Worm (Caenorhabditis elegans) whole organism, young adult: Measurements from ENCODE around the gene npr-35.
A peak's percentile ranks its signal among the peaks of the same experiment; 100 is the strongest.

Experiments
- B0035.1 ChIP-seq: sonication (generic microtip); optimal IDR thresholded peaks from 2 replicates; lab custom pipeline; 2016; ENCODE audit warnings: missing genetic modification characterization, mild to moderate bottlenecking, missing compliant biosample characterization, missing genotype, missing genetic modification reagents
- F22D6.2 ChIP-seq: sonication (generic microtip); optimal IDR thresholded peaks from 2 replicates; lab custom pipeline; 2016; ENCODE audit warnings: mild to moderate bottlenecking, missing genetic modification characterization, missing compliant biosample characterization
- F33H1.4 ChIP-seq: fragments of 200-800 bp; sonication (Bioruptor generic); IDR thresholded peaks from 2 replicates; pipeline ENCODE4 v1.3.6; 2022; ENCODE audit warnings: missing genetic modification reagents, missing genetic modification characterization, missing compliant biosample characterization
- F52B5.7 ChIP-seq: sonication (generic microtip); optimal IDR thresholded peaks from 2 replicates; lab custom pipeline; 2016; ENCODE audit warnings: mild to moderate bottlenecking, missing genetic modification characterization, missing compliant biosample characterization
- K11D2.4 ChIP-seq: fragments of 200-800 bp; sonication (Bioruptor generic); IDR thresholded peaks from 2 replicates; pipeline ENCODE4 v1.3.6; 2022; ENCODE audit warnings: missing genetic modification reagents, missing genetic modification characterization, missing compliant biosample characterization
- ama-1 ChIP-seq, 3 experiments: fragments of 150-350 bp in 1 of 3; sonication (generic microtip) in 2 of 3; optimal IDR thresholded peaks; 2 replicates each; lab custom pipeline; 2014 to 2018; ENCODE audit warnings: missing biosample characterization in 2 of 3, missing genetic modification characterization in 2 of 3, missing genetic modification reagents in 2 of 3
- atf-7 ChIP-seq: sonication (generic microtip); optimal IDR thresholded peaks from 2 replicates; lab custom pipeline; 2017; ENCODE audit warnings: mild to moderate bottlenecking, missing genetic modification characterization, missing compliant biosample characterization
- cebp-1 ChIP-seq, 2 experiments: fragments of 200-800 bp in 1 of 2; sonication (Bioruptor generic) in 1 of 2; sonication (generic microtip) in 1 of 2; IDR thresholded peaks in 1 of 2; optimal IDR thresholded peaks in 1 of 2; 2 replicates each; pipeline versions ENCODE4 v1.3.6 to Lab custom; 2017 to 2022; ENCODE audit warnings: missing compliant biosample characterization in 2 of 2, missing genetic modification characterization in 2 of 2, mild to moderate bottlenecking in 1 of 2, missing genetic modification reagents in 1 of 2, moderate library complexity in 1 of 2
- dox-1 ChIP-seq: fragments of 200-800 bp; sonication (Bioruptor generic); IDR thresholded peaks from 2 replicates; pipeline ENCODE4 v1.3.6; 2022; ENCODE audit warnings: missing genetic modification reagents, missing genetic modification characterization, missing compliant biosample characterization
- dpff-1 ChIP-seq: sonication (generic microtip); optimal IDR thresholded peaks from 2 replicates; lab custom pipeline; 2017; ENCODE audit warnings: mild to moderate bottlenecking, missing genetic modification characterization, missing compliant biosample characterization
- egl-44 ChIP-seq: fragments of 200-800 bp; sonication (Bioruptor generic); IDR thresholded peaks from 2 replicates; pipeline ENCODE4 v1.3.6; 2022; ENCODE audit warnings: missing genetic modification reagents, missing genetic modification characterization, missing compliant biosample characterization
- ets-4 ChIP-seq: fragments of 200-800 bp; sonication (Bioruptor generic); optimal IDR thresholded peaks from 2 replicates; lab custom pipeline; 2018; ENCODE audit warnings: mild to moderate bottlenecking, missing genetic modification characterization, missing compliant biosample characterization
- hmg-20 ChIP-seq: fragments of 200-800 bp; sonication (Bioruptor generic); IDR thresholded peaks from 2 replicates; pipeline ENCODE4 v1.3.6; 2022; ENCODE audit warnings: missing genetic modification reagents, missing genetic modification characterization, missing compliant biosample characterization
- let-607 ChIP-seq, 2 experiments: fragments of 200-800 bp in 1 of 2; sonication (Bioruptor generic) in 1 of 2; sonication (generic microtip) in 1 of 2; optimal IDR thresholded peaks; 2 replicates each; lab custom pipeline; 2016 to 2018; ENCODE audit warnings: mild to moderate bottlenecking in 2 of 2, missing compliant biosample characterization in 2 of 2, missing genetic modification characterization in 2 of 2, moderate library complexity in 2 of 2, missing genotype in 1 of 2
- lin-26 ChIP-seq: fragments of 200-800 bp; sonication (Bioruptor generic); IDR thresholded peaks from 2 replicates; pipeline ENCODE4 v1.3.6; 2022; ENCODE audit warnings: missing genetic modification reagents, missing genetic modification characterization, missing compliant biosample characterization
- lin-40 ChIP-seq: sonication (generic microtip); optimal IDR thresholded peaks from 2 replicates; lab custom pipeline; 2016; ENCODE audit warnings: missing genetic modification characterization, mild to moderate bottlenecking, missing compliant biosample characterization, missing genotype, missing genetic modification reagents
- lin-54 ChIP-seq: fragments of 200-800 bp; sonication (Bioruptor generic); optimal IDR thresholded peaks from 2 replicates; lab custom pipeline; 2018; ENCODE audit warnings: mild to moderate bottlenecking, missing genetic modification characterization, missing compliant biosample characterization
- lir-1 ChIP-seq: fragments of 200-800 bp; sonication (Bioruptor generic); conservative IDR thresholded peaks from 2 replicates; pipeline ENCODE4 v1.3.6; 2022; ENCODE audit warnings: missing genetic modification reagents, missing genetic modification characterization, missing compliant biosample characterization
- madf-10 ChIP-seq: sonication (generic microtip); optimal IDR thresholded peaks from 2 replicates; lab custom pipeline; 2016; ENCODE audit warnings: mild to moderate bottlenecking, missing genetic modification characterization, missing compliant biosample characterization
- madf-3 ChIP-seq: fragments of 200-800 bp; sonication (Bioruptor generic); IDR thresholded peaks from 2 replicates; pipeline ENCODE4 v1.3.6; 2022; ENCODE audit warnings: missing genetic modification reagents, missing genetic modification characterization, missing compliant biosample characterization
- mcd-1 ChIP-seq: fragments of 200-800 bp; sonication (Bioruptor generic); IDR thresholded peaks from 2 replicates; pipeline ENCODE4 v1.3.6; 2022; ENCODE audit warnings: missing genetic modification reagents, missing genetic modification characterization, missing compliant biosample characterization
- mel-28 ChIP-seq: sonication (generic microtip); optimal IDR thresholded peaks from 2 replicates; lab custom pipeline; 2016; ENCODE audit warnings: borderline replicate concordance, mild to moderate bottlenecking, missing genetic modification characterization, missing compliant biosample characterization
- mxl-1 ChIP-seq: sonication (generic microtip); optimal IDR thresholded peaks from 2 replicates; lab custom pipeline; 2016; ENCODE audit warnings: missing genetic modification characterization, missing compliant biosample characterization
- nfyb-1 ChIP-seq: fragments of 200-800 bp; sonication (Bioruptor generic); IDR thresholded peaks from 2 replicates; pipeline ENCODE4 v1.3.6; 2022; ENCODE audit warnings: missing genetic modification reagents, missing genetic modification characterization, missing compliant biosample characterization
- nhr-80 ChIP-seq: sonication (generic microtip); optimal IDR thresholded peaks from 2 replicates; lab custom pipeline; 2016; ENCODE audit warnings: missing genetic modification characterization, missing compliant biosample characterization
- nhr-90 ChIP-seq: sonication (generic microtip); optimal IDR thresholded peaks from 2 replicates; lab custom pipeline; 2016; ENCODE audit warnings: missing genotype, mild to moderate bottlenecking, missing genetic modification characterization, missing compliant biosample characterization
- sdz-38 ChIP-seq: sonication (generic microtip); optimal IDR thresholded peaks from 2 replicates; lab custom pipeline; 2016; ENCODE audit warnings: missing genotype, missing genetic modification characterization, missing compliant biosample characterization
- snpc-4 ChIP-seq, 5 experiments: fragments of 150-350 bp in 1 of 5; sonication (generic microtip) in 4 of 5; optimal IDR thresholded peaks; 2 replicates each; lab custom pipeline; 2014 to 2018; ENCODE audit warnings: missing genetic modification characterization in 5 of 5, missing biosample characterization in 3 of 5, antibody characterized with exemption in 2 of 5, mild to moderate bottlenecking in 2 of 5, missing compliant biosample characterization in 2 of 5, missing genotype in 2 of 5, moderate library complexity in 2 of 5, missing genetic modification reagents in 1 of 5
- tbp1 ChIP-seq: fragments of 200-800 bp; sonication (Bioruptor generic); optimal IDR thresholded peaks from 2 replicates; lab custom pipeline; 2018; ENCODE audit warnings: mild to moderate bottlenecking, missing genetic modification characterization, missing compliant biosample characterization
- tbx-9 ChIP-seq: sonication (generic microtip); optimal IDR thresholded peaks from 2 replicates; lab custom pipeline; 2016; ENCODE audit warnings: borderline replicate concordance, missing genetic modification characterization, inconsistent platforms, missing compliant biosample characterization
- zim-3 ChIP-seq: sonication (generic microtip); optimal IDR thresholded peaks from 2 replicates; lab custom pipeline; 2017; ENCODE audit warnings: mild to moderate bottlenecking, missing genetic modification characterization, moderate library complexity, missing compliant biosample characterization
- ztf-22 ChIP-seq: fragments of 200-800 bp; sonication (Bioruptor generic); optimal IDR thresholded peaks from 2 replicates; lab custom pipeline; 2018; ENCODE audit warnings: mild to moderate bottlenecking, missing genetic modification characterization, moderate library complexity, missing compliant biosample characterization
- ztf-25 ChIP-seq: fragments of 200-800 bp; sonication (Bioruptor generic); IDR thresholded peaks from 2 replicates; pipeline ENCODE4 v1.3.6; 2022; ENCODE audit warnings: missing genetic modification reagents, missing genetic modification characterization, missing compliant biosample characterization

Gene npr-35

DNA sequence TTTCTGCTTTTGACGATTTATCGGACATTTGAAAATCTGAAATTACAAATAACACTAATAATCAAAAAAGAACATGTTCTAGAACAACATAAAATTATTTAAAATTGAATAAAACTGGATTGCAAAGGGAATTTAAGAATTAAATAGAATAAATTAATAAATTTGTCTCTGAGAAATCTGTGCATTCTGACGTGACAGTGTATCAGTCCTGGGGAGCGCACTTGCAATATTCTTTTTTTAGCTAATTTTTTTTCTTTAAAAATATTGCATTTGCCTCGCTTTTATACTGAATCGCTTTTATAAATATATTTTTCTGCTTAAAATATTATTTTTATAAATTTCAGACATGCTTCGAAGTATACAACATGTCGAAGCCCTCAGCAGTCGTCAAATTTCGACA, 33.9 kb upstream of the npr-35 start, which contains the start of the genes mrpl-1, emc-6 and mrps-24 (continued):
- TF ChIP-seq mcd-1: peak; percentile 92
- no peak for TF ChIP-seq B0035.1 (tag; lab: Kevin White, UChicago)
- TF ChIP-seq F33H1.4 (GFP tag; lab: Robert Waterston, UW): peak; percentile 25

- TF ChIP-seq atf-7 (tag; lab: Kevin White, UChicago) (peak; percentile 50), nhr-80 (peak; percentile 97), let-607 (tag; optimal IDR thresholded peaks at IDR 0.05; lab: Kevin White, UChicago) (peak in 1 of 2 experiments; percentile 14), ztf-22 (GFP tag; lab: Kevin White, UChicago) (peak; percentile 12), lin-54 (GFP tag; lab: Kevin White, UChicago) (peak; percentile 2), madf-10 (peak; percentile 20), cebp-1 (GFP tag; IDR thresholded peaks at IDR 0.05; lab: Robert Waterston, UW) (peak; percentile 74; the same call in 1 of the 2 replicates), cebp-1 (tag; optimal IDR thresholded peaks at IDR 0.05; lab: Kevin White, UChicago) (peak; percentile 75), madf-3 (no peak), tbp1 (GFP tag; lab: Kevin White, UChicago) (peak; percentile 5), dox-1 (GFP tag; lab: Robert Waterston, UW) (peak; percentile 52; the same call in 1 of the 2 replicates), F33H1.4 (GFP tag; lab: Robert Waterston, UW) (no peak), tbx-9 (tag; lab: Kevin White, UChicago) (no peak), ets-4 (peak; percentile 89), nfyb-1 (peak; percentile 70)
- TF ChIP-seq, all 124 proteins: peak for 11
Measured at ce11 chrIV:7710824-7711223, 32.8 kb upstream of the npr-35 start, which contains the start of gene nhr-8. Gene nhr-8, plus strand, starts transcription at chrIV:7710983.

DNA sequence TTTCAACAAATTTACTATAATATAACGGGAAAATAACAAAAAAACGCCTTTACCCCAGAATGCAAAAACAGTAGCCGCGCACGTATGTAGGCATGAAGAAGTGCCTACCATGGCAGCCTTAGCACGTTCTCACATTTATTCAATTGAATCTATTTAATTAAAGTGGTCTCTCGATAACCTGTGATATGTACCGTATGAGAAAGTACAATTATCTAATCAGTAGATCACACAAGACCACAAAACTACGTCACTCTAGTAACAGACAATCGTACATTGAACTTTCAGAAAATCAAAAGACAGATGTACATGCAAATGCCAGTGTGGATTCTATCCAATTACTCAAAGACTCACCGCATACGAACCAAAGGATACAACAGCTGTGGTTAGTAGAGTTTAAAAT, 31.4 kb upstream of the npr-35 start:
- TF ChIP-seq hmg-20 (GFP tag; lab: Robert Waterston, UW): no peak
- no peak for TF ChIP-seq sdz-38 (tag; lab: Kevin White, UChicago)
- no peak for TF ChIP-seq zim-3 (tag; lab: Kevin White, UChicago)
- TF ChIP-seq ama-1 (optimal IDR thresholded peaks at IDR 0.05; lab: Kevin White, UChicago): no peak
- no peak for TF ChIP-seq ama-1 (GFP tag; optimal IDR thresholded peaks at IDR 0.05; lab: Kevin White, UChicago)
- TF ChIP-seq lin-40 (tag; lab: Kevin White, UChicago): no peak
- TF ChIP-seq snpc-4 (GFP tag; optimal IDR thresholded peaks at IDR 0.05; lab: Kevin White, UChicago): no peak
- TF ChIP-seq snpc-4 (tag; optimal IDR thresholded peaks at IDR 0.05; lab: Kevin White, UChicago): no peak
- TF ChIP-seq F22D6.2 (tag; lab: Kevin White, UChicago): no peak
- no peak for TF ChIP-seq dpff-1 (tag; lab: Kevin White, UChicago)
- TF ChIP-seq K11D2.4 (GFP tag; lab: Robert Waterston, UW): no peak
- TF ChIP-seq lin-26: no peak
- TF ChIP-seq dox-1 (GFP tag; lab: Robert Waterston, UW): no peak
- no peak for TF ChIP-seq nhr-90 (tag; lab: Kevin White, UChicago)
- no peak for TF ChIP-seq F52B5.7 (tag; lab: Kevin White, UChicago)

DNA sequence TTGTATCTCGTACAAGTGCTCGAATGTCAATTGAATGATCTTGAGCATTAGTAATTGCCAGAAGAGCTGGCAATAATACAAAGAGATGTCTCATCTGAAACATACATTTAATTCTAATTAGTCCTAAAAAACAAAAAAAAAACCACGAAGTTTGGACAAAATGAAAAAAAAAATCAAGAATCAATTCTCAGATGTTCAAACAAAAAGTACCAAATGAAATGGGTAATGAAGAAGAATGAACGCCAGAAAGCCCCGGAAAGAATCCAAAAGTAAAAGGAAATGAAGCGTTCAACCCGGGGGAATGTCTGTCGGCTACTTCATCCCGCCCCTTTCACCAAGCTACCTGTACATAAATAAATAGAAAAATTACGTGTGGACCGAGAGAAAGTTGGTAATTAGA, 25.7 kb upstream of the npr-35 start, which contains the start of gene F33D4.6:
F33D4.6 (minus strand) TSS at position 101 of the 400 bp plus-strand sequence.
- TF ChIP-seq ztf-25 (no peak), mcd-1 (no peak), mxl-1 (tag; lab: Kevin White, UChicago) (no peak), egl-44 (GFP tag; lab: Robert Waterston, UW) (no peak), lir-1 (GFP tag; lab: Robert Waterston, UW) (no peak), mel-28 (no peak)
